Fruit fly (Drosophila melanogaster) whole organism, embryonic: ENCODE data around the gene SrpRbeta.
A peak's percentile ranks its signal among the peaks of the same experiment; 100 is the strongest.

Experiments used
- Atf6 ChIP-seq: fragments of 200-800 bp; sonication (Bioruptor generic); IDR thresholded peaks from 2 replicates; pipeline ENCODE4 v1.3.6; 2022; ENCODE audit warnings: missing biosample characterization, missing genetic modification characterization
- CG1024 ChIP-seq: fragments of 200-800 bp; sonication (Bioruptor generic); IDR thresholded peaks from 2 replicates; pipeline ENCODE4 v1.3.6; 2022; ENCODE audit warnings: missing biosample characterization, missing genetic modification characterization
- CG10543 ChIP-seq: fragments of 200-800 bp; sonication (Bioruptor generic); optimal IDR thresholded peaks from 3 replicates; lab custom pipeline; 2017; ENCODE audit warnings: missing biosample characterization, mild to moderate bottlenecking, missing genetic modification characterization, moderate library complexity
- CG11093 ChIP-seq: fragments of 200-800 bp; sonication (Bioruptor generic); IDR thresholded peaks from 3 replicates; pipeline ENCODE4 v1.3.6; 2022; ENCODE audit warnings: missing biosample characterization, missing genetic modification characterization
- CG11696 ChIP-seq: fragments of 200-800 bp; sonication (Bioruptor generic); IDR thresholded peaks from 2 replicates; pipeline ENCODE4 v1.3.6; 2022; ENCODE audit warnings: missing biosample characterization, missing genetic modification characterization
- CG12104 ChIP-seq: fragments of 200-800 bp; sonication (Bioruptor generic); optimal IDR thresholded peaks from 3 replicates; lab custom pipeline; 2016; ENCODE audit warnings: missing biosample characterization, missing genetic modification characterization
- CG12155 ChIP-seq: fragments of 200-800 bp; sonication (Bioruptor generic); optimal IDR thresholded peaks from 3 replicates; lab custom pipeline; 2016; ENCODE audit warnings: missing biosample characterization, missing genetic modification characterization
- CG12769 ChIP-seq: fragments of 200-800 bp; sonication (Bioruptor generic); optimal IDR thresholded peaks from 2 replicates; lab custom pipeline; 2019; ENCODE audit warnings: missing biosample characterization, mild to moderate bottlenecking, missing genetic modification characterization, moderate library complexity
- CG13287 ChIP-seq: fragments of 200-800 bp; sonication (Bioruptor generic); IDR thresholded peaks from 2 replicates; pipeline ENCODE4 v1.3.6; 2022; ENCODE audit warnings: missing biosample characterization, missing genetic modification characterization; ENCODE audit not compliant: partially characterized antibody
- CG14014 ChIP-seq: fragments of 200-800 bp; sonication (Bioruptor generic); IDR thresholded peaks from 2 replicates; pipeline ENCODE4 v1.3.6; 2022; ENCODE audit warnings: missing biosample characterization, missing genetic modification characterization
- CG14965 ChIP-seq: fragments of 200-800 bp; sonication (Bioruptor generic); optimal IDR thresholded peaks from 2 replicates; lab custom pipeline; 2016; ENCODE audit warnings: missing biosample characterization, missing genetic modification characterization, borderline replicate concordance
- CG1529 ChIP-seq: fragments of 200-800 bp; sonication (Bioruptor generic); optimal IDR thresholded peaks from 3 replicates; lab custom pipeline; 2018; ENCODE audit warnings: missing biosample characterization, missing genetic modification characterization
- CG16779 ChIP-seq: fragments of 200-800 bp; sonication (Bioruptor generic); IDR thresholded peaks from 2 replicates; pipeline ENCODE4 v1.3.6; 2022; ENCODE audit warnings: missing biosample characterization, missing genetic modification characterization
- CG17802 ChIP-seq: fragments of 200-800 bp; sonication (Bioruptor generic); optimal IDR thresholded peaks from 2 replicates; lab custom pipeline; 2018; ENCODE audit warnings: missing biosample characterization, mild to moderate bottlenecking, missing genetic modification characterization, moderate library complexity
- CG2120 ChIP-seq: fragments of 200-800 bp; sonication (Bioruptor generic); optimal IDR thresholded peaks from 3 replicates; lab custom pipeline; 2016; ENCODE audit warnings: missing biosample characterization, missing genetic modification characterization
- CG2875 ChIP-seq: fragments of 200-800 bp; sonication (Bioruptor generic); optimal IDR thresholded peaks from 2 replicates; lab custom pipeline; 2017; ENCODE audit warnings: missing biosample characterization, mild to moderate bottlenecking, missing genetic modification characterization, missing genetic modification reagents
- CG31365 ChIP-seq: fragments of 200-800 bp; sonication (Bioruptor generic); optimal IDR thresholded peaks from 2 replicates; lab custom pipeline; 2018; ENCODE audit warnings: missing biosample characterization, mild to moderate bottlenecking, missing genetic modification characterization
- CG33557 ChIP-seq: fragments of 200-800 bp; sonication (Bioruptor generic); optimal IDR thresholded peaks from 2 replicates; lab custom pipeline; 2019; ENCODE audit warnings: missing biosample characterization, mild to moderate bottlenecking, missing genetic modification characterization, moderate library complexity
- CG4730 ChIP-seq: fragments of 200-800 bp; sonication (Bioruptor generic); IDR thresholded peaks from 2 replicates; pipeline ENCODE4 v1.3.6; 2022; ENCODE audit warnings: missing biosample characterization, missing genetic modification characterization
- CG6175 ChIP-seq: fragments of 200-800 bp; sonication (Bioruptor generic); IDR thresholded peaks from 3 replicates; pipeline ENCODE4 v1.3.6; 2022; ENCODE audit warnings: missing biosample characterization, missing genetic modification characterization
- CG6689 ChIP-seq: fragments of 200-800 bp; sonication (Bioruptor generic); IDR thresholded peaks from 2 replicates; pipeline ENCODE4 v1.3.6; 2022; ENCODE audit warnings: missing biosample characterization, missing genetic modification characterization
- CG7357 ChIP-seq: fragments of 200-800 bp; sonication (Bioruptor generic); IDR thresholded peaks from 3 replicates; pipeline ENCODE4 v1.3.6; 2022; ENCODE audit warnings: missing biosample characterization, missing genetic modification characterization
- CG7372 ChIP-seq: fragments of 200-800 bp; sonication (Bioruptor generic); IDR thresholded peaks from 2 replicates; pipeline ENCODE4 v1.3.6; 2022; ENCODE audit warnings: missing biosample characterization, missing genetic modification characterization
- CG7928 ChIP-seq: fragments of 200-800 bp; sonication (Bioruptor generic); optimal IDR thresholded peaks from 2 replicates; lab custom pipeline; 2017; ENCODE audit warnings: missing biosample characterization, mild to moderate bottlenecking, missing genetic modification characterization
- CG9609 ChIP-seq: fragments of 200-800 bp; sonication (Bioruptor generic); optimal IDR thresholded peaks from 3 replicates; lab custom pipeline; 2016; ENCODE audit warnings: missing biosample characterization, missing genetic modification characterization
- Chrac-16 ChIP-seq: fragments of 200-800 bp; sonication (Bioruptor generic); optimal IDR thresholded peaks from 3 replicates; lab custom pipeline; 2016; ENCODE audit warnings: missing biosample characterization, missing genetic modification characterization
- CoRest ChIP-seq: fragments of 200-800 bp; sonication (Bioruptor generic); optimal IDR thresholded peaks from 3 replicates; lab custom pipeline; 2018; ENCODE audit warnings: missing biosample characterization, mild to moderate bottlenecking, missing genetic modification characterization, moderate library complexity
- D ChIP-seq, 2 experiments: fragments of 200-800 bp in 1 of 2; fragments of >200 bp in 1 of 2; sonication (Bioruptor generic) in 1 of 2; optimal IDR thresholded peaks; 2 replicates in 1 of 2; 3 replicates in 1 of 2; lab custom pipeline; 2017; ENCODE audit warnings: mild to moderate bottlenecking in 1 of 2, missing biosample characterization in 1 of 2, missing genetic modification characterization in 1 of 2, missing genetic modification reagents in 1 of 2
- Doc2 ChIP-seq: fragments of 200-800 bp; sonication (Bioruptor generic); IDR thresholded peaks from 2 replicates; pipeline ENCODE4 v1.3.6; 2022; ENCODE audit warnings: missing biosample characterization, missing genetic modification characterization
- Hmx ChIP-seq: fragments of 200-800 bp; sonication (Bioruptor generic); optimal IDR thresholded peaks from 2 replicates; lab custom pipeline; 2016; ENCODE audit warnings: missing biosample characterization, missing genetic modification characterization
- Hsf ChIP-seq: fragments of 200-800 bp; sonication (Bioruptor generic); optimal IDR thresholded peaks from 3 replicates; lab custom pipeline; 2016; ENCODE audit warnings: missing biosample characterization, missing genetic modification characterization
- NC2α ChIP-seq: fragments of 200-800 bp; sonication (Bioruptor generic); optimal IDR thresholded peaks from 2 replicates; lab custom pipeline; 2016; ENCODE audit warnings: missing biosample characterization, missing genetic modification characterization
- NC2β ChIP-seq: fragments of 200-800 bp; sonication (Bioruptor generic); optimal IDR thresholded peaks from 2 replicates; lab custom pipeline; 2016; ENCODE audit warnings: missing biosample characterization, missing genetic modification characterization
- amos ChIP-seq: fragments of 200-800 bp; sonication (Bioruptor generic); IDR thresholded peaks from 2 replicates; pipeline ENCODE4 v1.3.6; 2022; ENCODE audit warnings: missing biosample characterization, missing genetic modification characterization; ENCODE audit not compliant: partially characterized antibody
- ap ChIP-seq: fragments of 200-800 bp; sonication (Bioruptor generic); IDR thresholded peaks from 2 replicates; pipeline ENCODE4 v1.3.6; 2022; ENCODE audit warnings: missing biosample characterization, missing genetic modification characterization
- ara ChIP-seq: fragments of 200-800 bp; sonication (Bioruptor generic); IDR thresholded peaks from 2 replicates; pipeline ENCODE4 v1.3.6; 2022; ENCODE audit warnings: missing biosample characterization, missing genetic modification characterization
- br ChIP-seq: fragments of >200 bp; optimal IDR thresholded peaks from 2 replicates; lab custom pipeline; 2017
- cad ChIP-seq: fragments of >200 bp; optimal IDR thresholded peaks from 2 replicates; lab custom pipeline; 2017; ENCODE audit warnings: missing biosample characterization, missing genetic modification characterization
- inv ChIP-seq: fragments of 200-800 bp; sonication (Bioruptor generic); IDR thresholded peaks from 2 replicates; pipeline ENCODE4 v1.3.6; 2022; ENCODE audit warnings: missing biosample characterization, missing genetic modification characterization; ENCODE audit not compliant: partially characterized antibody
- lmd ChIP-seq: fragments of 200-800 bp; sonication (Bioruptor generic); IDR thresholded peaks from 2 replicates; pipeline ENCODE4 v1.3.6; 2022; ENCODE audit warnings: missing biosample characterization, missing genetic modification characterization
- odd ChIP-seq: fragments of 200-800 bp; sonication (Bioruptor generic); optimal IDR thresholded peaks from 2 replicates; lab custom pipeline; 2017; ENCODE audit warnings: missing biosample characterization, mild to moderate bottlenecking, missing genetic modification characterization
- pb ChIP-seq: fragments of 200-800 bp; sonication (Bioruptor generic); optimal IDR thresholded peaks from 3 replicates; lab custom pipeline; 2016; ENCODE audit warnings: missing biosample characterization, missing genetic modification characterization
- pita ChIP-seq: fragments of 200-800 bp; sonication (Bioruptor generic); optimal IDR thresholded peaks from 2 replicates; lab custom pipeline; 2017; ENCODE audit warnings: missing biosample characterization, mild to moderate bottlenecking, missing genetic modification characterization
- psq ChIP-seq: fragments of 200-800 bp; sonication (Bioruptor generic); optimal IDR thresholded peaks from 2 replicates; lab custom pipeline; 2017; ENCODE audit warnings: missing biosample characterization, missing genetic modification characterization
- row ChIP-seq: fragments of 200-800 bp; sonication (Bioruptor generic); IDR thresholded peaks from 3 replicates; pipeline ENCODE4 v1.3.6; 2022; ENCODE audit warnings: missing biosample characterization, missing genetic modification characterization
- sd ChIP-seq: fragments of 200-800 bp; sonication (Bioruptor generic); optimal IDR thresholded peaks from 3 replicates; lab custom pipeline; 2018; ENCODE audit warnings: missing biosample characterization, mild to moderate bottlenecking, missing genetic modification characterization, moderate library complexity
- slou ChIP-seq: fragments of 200-800 bp; sonication (Bioruptor generic); optimal IDR thresholded peaks from 3 replicates; lab custom pipeline; 2016; ENCODE audit warnings: missing biosample characterization, missing genetic modification characterization
- usp ChIP-seq: fragments of >200 bp; optimal IDR thresholded peaks from 2 replicates; lab custom pipeline; 2017; ENCODE audit warnings: missing biosample characterization, missing genetic modification characterization
- wor ChIP-seq: fragments of 200-800 bp; sonication (Bioruptor generic); IDR thresholded peaks from 2 replicates; pipeline ENCODE4 v1.3.6; 2022; ENCODE audit warnings: missing biosample characterization, missing genetic modification characterization

SrpRbeta gene

DNA sequence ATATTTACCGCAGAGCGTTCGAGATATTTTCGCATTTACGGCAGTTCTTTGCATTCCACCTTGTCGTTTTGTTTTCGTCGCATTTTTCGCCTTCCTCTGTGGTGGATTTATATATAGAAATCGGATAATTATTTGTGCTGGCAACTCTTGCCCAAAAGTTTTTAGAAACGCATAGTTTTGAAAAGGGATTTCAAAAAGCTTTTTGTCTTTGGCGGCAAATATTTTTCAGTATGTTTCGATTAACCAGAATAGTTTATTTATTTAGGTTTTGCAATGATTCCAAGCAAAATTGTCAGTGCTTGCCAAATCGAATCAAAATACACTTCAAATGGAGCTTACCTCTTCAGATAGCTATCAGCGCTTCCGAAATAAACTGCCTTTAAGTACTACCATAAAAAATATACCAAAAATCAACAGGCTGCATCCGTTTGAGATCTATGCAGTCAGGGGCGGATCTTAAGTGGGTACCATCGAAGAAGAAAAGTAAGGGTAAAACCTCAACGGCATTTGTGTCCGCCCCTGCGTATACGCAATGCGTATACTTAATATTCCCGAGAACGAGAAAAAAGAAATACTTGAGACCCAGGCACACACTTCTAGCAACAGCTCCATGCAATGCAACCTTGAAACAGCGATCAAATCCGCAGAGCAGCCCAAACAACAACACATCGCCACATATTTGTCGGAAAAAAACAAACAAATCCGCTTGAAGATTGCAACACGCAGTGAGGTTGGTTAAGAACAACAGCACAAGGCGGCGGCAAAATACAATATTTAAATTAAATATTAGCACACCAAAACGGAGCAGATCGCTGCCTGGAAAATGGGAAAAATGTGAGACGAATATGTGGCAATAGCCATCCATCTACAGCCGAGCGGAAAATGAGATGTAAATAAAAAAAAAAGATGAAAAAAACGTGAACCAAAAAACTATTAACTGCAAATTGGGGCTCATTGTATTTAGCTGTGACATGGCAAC, 29.9 kb upstream of the SrpRbeta start, which contains the start of gene CG13306 (continued):
- no peak for TF ChIP-seq wor
- no peak for TF ChIP-seq pita (GFP tag; lab: Kevin White, UChicago)
- no peak; the same call in 1 of the 2 replicates for TF ChIP-seq Atf6 (GFP tag; lab: Robert Waterston, UW)
- no peak for TF ChIP-seq CG7357 (GFP tag; lab: Robert Waterston, UW)
- TF ChIP-seq NC2β, result no peak
- TF ChIP-seq odd (GFP tag; lab: Kevin White, UChicago), result no peak
- no peak for TF ChIP-seq Hmx (GFP tag; lab: Kevin White, UChicago)
- peak; percentile 42 for TF ChIP-seq CG12769
- no peak for TF ChIP-seq CG16779
- no peak for TF ChIP-seq CG14965 (GFP tag; lab: Kevin White, UChicago)
- no peak for TF ChIP-seq CG14014 (GFP tag; lab: Robert Waterston, UW)
- TF ChIP-seq cad (GFP tag; lab: Kevin White, UChicago), result no peak
- no peak for TF ChIP-seq ara (GFP tag; lab: Robert Waterston, UW)
- TF ChIP-seq CG31365, result no peak
- TF ChIP-seq CG1529, result no peak
- peak; percentile 56 for TF ChIP-seq row (GFP tag; lab: Robert Waterston, UW)
- no peak for TF ChIP-seq CG33557 (GFP tag; lab: Kevin White, UChicago)
- no peak for TF ChIP-seq br
- TF ChIP-seq CG7372 (GFP tag; lab: Robert Waterston, UW), result peak; percentile 76
- TF ChIP-seq Doc2 (GFP tag; lab: Robert Waterston, UW), result no peak
- no peak for TF ChIP-seq psq (GFP tag; lab: Kevin White, UChicago)
- TF ChIP-seq lmd, result no peak
- TF ChIP-seq CG12104 (GFP tag; lab: Kevin White, UChicago), result no peak
- TF ChIP-seq CG12155 (GFP tag; lab: Kevin White, UChicago), result no peak
- TF ChIP-seq usp (GFP tag; lab: Kevin White, UChicago), result no peak
- no peak for TF ChIP-seq amos (GFP tag; lab: Robert Waterston, UW)
- TF ChIP-seq CG9609 (GFP tag; lab: Kevin White, UChicago), result no peak
- no peak for TF ChIP-seq CG13287 (GFP tag; lab: Robert Waterston, UW)
- TF ChIP-seq CG2120 (GFP tag; lab: Kevin White, UChicago), result no peak
- TF ChIP-seq CG17802, result no peak
- no peak for TF ChIP-seq D (optimal IDR thresholded peaks at IDR 0.05; lab: Kevin White, UChicago)
- TF ChIP-seq D (GFP tag; optimal IDR thresholded peaks at IDR 0.05; lab: Kevin White, UChicago), result no peak
- no peak for TF ChIP-seq Hsf (GFP tag; lab: Kevin White, UChicago)
- peak; percentile 47 for TF ChIP-seq CG10543
- no peak for TF ChIP-seq CG6175 (GFP tag; lab: Robert Waterston, UW)
- TF ChIP-seq CG11696 (GFP tag; lab: Robert Waterston, UW), result no peak
- no peak for TF ChIP-seq CG11093 (GFP tag; lab: Robert Waterston, UW)
- TF ChIP-seq Chrac-16 (GFP tag; lab: Kevin White, UChicago), result no peak
- TF ChIP-seq CG2875 (GFP tag; lab: Kevin White, UChicago), result no peak
- TF ChIP-seq inv (GFP tag; lab: Robert Waterston, UW), result no peak
- no peak for TF ChIP-seq slou (GFP tag; lab: Kevin White, UChicago)
- no peak for TF ChIP-seq CG7928
- TF ChIP-seq CG6689 (GFP tag; lab: Robert Waterston, UW), result 0 out of 2 replicates have a peak, but pooled peaks have one; percentile 10
- TF ChIP-seq CG4730 (GFP tag; lab: Robert Waterston, UW), result 0 out of 2 replicates have a peak, but pooled peaks have one; percentile 20
- no peak for TF ChIP-seq ap (GFP tag; lab: Robert Waterston, UW)
- no peak for TF ChIP-seq CoRest (tag; lab: Kevin White, UChicago)
- no peak for TF ChIP-seq pb
- TF ChIP-seq sd, result peak; percentile 65
- no peak for TF ChIP-seq CG1024 (GFP tag; lab: Robert Waterston, UW)
- no peak for TF ChIP-seq NC2α (GFP tag; lab: Kevin White, UChicago)
